Fruit fly (Drosophila melanogaster) whole organism, wandering third instar larva: ENCODE measurements around the gene CG32228.

Source experiments
- Abd-B ChIP-seq: fragments of >200 bp; optimal IDR thresholded peaks from 2 replicates; lab custom pipeline; 2017; ENCODE audit warnings: missing biosample characterization, missing genetic modification characterization
- CG32264 ChIP-seq: fragments of 200-800 bp; sonication (Bioruptor generic); optimal IDR thresholded peaks from 2 replicates; lab custom pipeline; 2016; ENCODE audit warnings: missing biosample characterization, missing genetic modification characterization
- CrebA ChIP-seq: fragments of 200-800 bp; sonication (Bioruptor generic); optimal IDR thresholded peaks from 2 replicates; lab custom pipeline; 2016; ENCODE audit warnings: missing biosample characterization, mild to moderate bottlenecking, missing genetic modification characterization, borderline replicate concordance
- HLH106 ChIP-seq: fragments of 200-800 bp; optimal IDR thresholded peaks from 3 replicates; lab custom pipeline; 2019; ENCODE audit warnings: missing biosample characterization, mild to moderate bottlenecking, missing genetic modification characterization, moderate library complexity
- Hr78 ChIP-seq: fragments of >200 bp; optimal IDR thresholded peaks from 2 replicates; lab custom pipeline; 2017; ENCODE audit warnings: missing biosample characterization, missing genetic modification characterization
- Mio ChIP-seq: sonication (Bioruptor generic); optimal IDR thresholded peaks from 2 replicates; lab custom pipeline; 2016; ENCODE audit warnings: missing biosample characterization, missing genetic modification characterization
- OdsH ChIP-seq: fragments of 200-800 bp; sonication (Bioruptor generic); optimal IDR thresholded peaks from 2 replicates; lab custom pipeline; 2016; ENCODE audit warnings: missing biosample characterization, mild to moderate bottlenecking, missing genetic modification characterization
- brk ChIP-seq: fragments of 200-800 bp; sonication (Bioruptor generic); optimal IDR thresholded peaks from 2 replicates; lab custom pipeline; 2016; ENCODE audit warnings: missing biosample characterization, mild to moderate bottlenecking, missing genetic modification characterization
- dmrt93B ChIP-seq: fragments of 200-800 bp; sonication (Bioruptor generic); optimal IDR thresholded peaks from 2 replicates; lab custom pipeline; 2018; ENCODE audit warnings: missing biosample characterization, mild to moderate bottlenecking, missing genetic modification characterization
- fru ChIP-seq: fragments of 200-800 bp; sonication (Bioruptor generic); optimal IDR thresholded peaks from 3 replicates; lab custom pipeline; 2016; ENCODE audit warnings: missing biosample characterization, mild to moderate bottlenecking, missing genetic modification characterization
- pan ChIP-seq: fragments of >200 bp; optimal IDR thresholded peaks from 2 replicates; lab custom pipeline; 2017
- psq ChIP-seq: fragments of 200-800 bp; sonication (Bioruptor generic); optimal IDR thresholded peaks from 3 replicates; lab custom pipeline; 2017; ENCODE audit warnings: missing biosample characterization, mild to moderate bottlenecking, missing genetic modification characterization, moderate library complexity
- usp ChIP-seq: fragments of >200 bp; optimal IDR thresholded peaks from 2 replicates; lab custom pipeline; 2017; ENCODE audit warnings: missing biosample characterization, missing genetic modification characterization

- no peak for TF ChIP-seq psq (GFP tag; lab: Kevin White, UChicago)
- no peak for TF ChIP-seq dmrt93B (GFP tag; lab: Kevin White, UChicago)
- TF ChIP-seq CG32264: no peak
- no peak for TF ChIP-seq usp (GFP tag; lab: Kevin White, UChicago)
- TF ChIP-seq OdsH (GFP tag; lab: Kevin White, UChicago): no peak
- TF ChIP-seq fru (GFP tag; lab: Kevin White, UChicago): no peak
- TF ChIP-seq HLH106 (tag; lab: Kevin White, UChicago): no peak
- no peak for TF ChIP-seq Mio (GFP tag; lab: Kevin White, UChicago)
- no peak for TF ChIP-seq Abd-B (GFP tag; lab: Kevin White, UChicago)
- no peak for TF ChIP-seq Hr78
- no peak for TF ChIP-seq CrebA
- no peak for TF ChIP-seq pan (lab: Kevin White, UChicago)
- no peak for TF ChIP-seq brk (GFP tag; lab: Kevin White, UChicago)
These were observed 39.5 kb upstream of the CG32228 start for dm6 chr3L:20226153-20226552.
